Worm (Caenorhabditis elegans): Measurements from ENCODE around the gene tag-276.

DNA sequence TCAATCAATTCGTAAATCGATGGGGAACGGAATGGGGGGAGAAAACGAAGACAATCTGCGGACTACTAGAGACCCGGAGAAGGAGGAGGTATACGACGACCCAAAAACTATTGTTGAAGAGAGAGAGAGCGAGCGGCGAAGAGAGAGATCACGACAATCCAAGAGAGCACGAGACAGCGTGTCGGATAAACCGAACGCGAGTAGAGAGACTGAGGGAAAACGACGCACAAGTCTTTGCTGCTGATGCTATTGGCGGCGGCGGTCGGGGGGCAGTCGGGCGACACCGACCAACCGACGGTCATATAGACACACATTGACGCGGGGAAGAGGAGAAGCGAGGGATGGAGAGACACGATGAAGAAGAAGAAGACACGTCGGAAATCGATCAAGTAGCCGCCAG, 26.4 kb downstream of the tag-276 start:
- TF ChIP-seq cebp-1 (GFP tag; IDR thresholded peaks at IDR 0.05) (no peak), cebp-1 (tag; optimal IDR thresholded peaks at IDR 0.05) (peak; percentile 76), hmg-20 (GFP tag; IDR thresholded peaks at IDR 0.05) (peak; percentile 19; the same call in 1 of the 2 replicates), F23B12.7 (tag; optimal IDR thresholded peaks at IDR 0.05; ENCODE audit: insufficient read depth) (no peak), lin-54 (GFP tag; optimal IDR thresholded peaks at IDR 0.05) (peak; percentile 27), ceh-40 (GFP tag; IDR thresholded peaks at IDR 0.05) (no peak), dox-1 (GFP tag; IDR thresholded peaks at IDR 0.05) (peak; percentile 75), nfyb-1 (GFP tag; IDR thresholded peaks at IDR 0.05) (peak; percentile 79), aptf-2 (GFP tag; conservative IDR thresholded peaks at IDR 0.05) (no peak), snpc-4 (GFP tag; optimal IDR thresholded peaks at IDR 0.05) (peak; percentile 62), snpc-4 (tag; optimal IDR thresholded peaks at IDR 0.05) (peak; percentile 50 to 87 (median 81))

Measured in whole organism, young adult.